Worm (Caenorhabditis elegans) whole organism, L3 larva: ENCODE measurements around the gene Y79H2A.2.

Experiments
- elt-2 ChIP-seq: sonication (generic microtip); optimal IDR thresholded peaks from 2 replicates; lab custom pipeline; 2016; ENCODE audit warnings: missing genetic modification reagents, mild to moderate bottlenecking, missing genetic modification characterization, missing compliant biosample characterization
- nhr-23 ChIP-seq: fragments of 150-350 bp; optimal IDR thresholded peaks from 2 replicates; lab custom pipeline; 2014; ENCODE audit warnings: missing biosample characterization, missing genetic modification reagents, missing genetic modification characterization
- nhr-76 ChIP-seq: fragments of 150-350 bp; sonication (generic microtip); optimal IDR thresholded peaks from 5 replicates; lab custom pipeline; 2014; ENCODE audit warnings: missing biosample characterization, missing genetic modification characterization
- tbx-2 ChIP-seq: sonication (generic microtip); optimal IDR thresholded peaks from 2 replicates; lab custom pipeline; 2016; ENCODE audit warnings: mild to moderate bottlenecking, missing genetic modification characterization, missing compliant biosample characterization
- unc-62 ChIP-seq: fragments of 150-350 bp; sonication (generic microtip); optimal IDR thresholded peaks from 4 replicates; lab custom pipeline; 2014; ENCODE audit warnings: missing biosample characterization, missing genetic modification reagents, missing genetic modification characterization

DNA sequence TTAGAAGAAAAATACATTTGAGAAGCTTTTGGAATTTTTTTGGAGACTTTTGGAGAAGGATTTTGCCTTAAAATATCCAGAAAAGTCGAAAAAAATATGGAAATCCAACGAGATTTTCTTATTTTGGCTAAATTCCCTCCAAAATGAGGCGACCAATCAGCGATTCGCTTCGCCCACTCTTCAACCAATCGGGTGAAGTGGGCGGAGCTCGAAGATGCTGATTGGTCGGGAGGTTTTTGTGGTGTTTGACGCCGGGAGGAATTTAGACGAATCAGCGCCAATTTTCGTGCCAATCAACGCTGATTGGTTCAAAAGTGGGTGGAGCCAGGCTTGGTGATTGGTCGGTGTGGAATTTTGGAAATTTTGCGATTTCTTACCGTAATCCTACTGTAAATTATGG lies 49.8 kb downstream of the Y79H2A.2 start:
- TF ChIP-seq nhr-23, result no peak
- TF ChIP-seq tbx-2 (tag; lab: Kevin White, UChicago), result no peak
- no peak for TF ChIP-seq unc-62
- TF ChIP-seq elt-2, result no peak
- no peak for TF ChIP-seq nhr-76 (tag; lab: Kevin White, UChicago)
